Fruit fly (Drosophila melanogaster): ENCODE measurements around the gene Brf.
A peak's percentile ranks its signal among the peaks of the same experiment; 100 is the strongest.

Gene Brf

dm6 chr3R:17391313-17391845 is at the start of gene Brf, which contains the start of gene sds22:
Brf (minus strand) TSS chr3R:17391337.
sds22 (plus strand) TSS chr3R:17391594.
- peak; percentile 96 for TF ChIP-seq CG11617 (GFP tag; optimal IDR thresholded peaks at IDR 0.05)
- TF ChIP-seq cnc (optimal IDR thresholded peaks at IDR 0.05), result no peak
- TF ChIP-seq CG7101 (tag; optimal IDR thresholded peaks at IDR 0.05), result peak; percentile 97
- peak; percentile 85 for TF ChIP-seq tj (GFP tag; optimal IDR thresholded peaks at IDR 0.05)
- peak; percentile 93 for TF ChIP-seq Hr96 (GFP tag; optimal IDR thresholded peaks at IDR 0.05)
- peak; percentile 96 for TF ChIP-seq Crg-1 (GFP tag; optimal IDR thresholded peaks at IDR 0.05)
- peak; percentile 98 for TF ChIP-seq CG1620 (GFP tag; optimal IDR thresholded peaks at IDR 0.05)
- TF ChIP-seq Mnt (GFP tag; optimal IDR thresholded peaks at IDR 0.05), result peak; percentile 91
- peak; percentile 95 for TF ChIP-seq CG7045 (GFP tag; optimal IDR thresholded peaks at IDR 0.05)
- peak; percentile 98 for TF ChIP-seq toe (GFP tag; optimal IDR thresholded peaks at IDR 0.05)
- TF ChIP-seq CG5204 (GFP tag; optimal IDR thresholded peaks at IDR 0.05), result peak; percentile 97
- TF ChIP-seq CG33017 (tag; optimal IDR thresholded peaks at IDR 0.05), result peak; percentile 92
- peak; percentile 91 for TF ChIP-seq CG14711 (tag; optimal IDR thresholded peaks at IDR 0.05)
- peak; percentile 99 for TF ChIP-seq kay (GFP tag; ENCODE audit: borderline replicate concordance)
- peak; percentile 95 for TF ChIP-seq bab1 (GFP tag; optimal IDR thresholded peaks at IDR 0.05)
- TF ChIP-seq ovo (GFP tag; optimal IDR thresholded peaks at IDR 0.05), result peak; percentile 95
- peak; percentile 86 for TF ChIP-seq Clk (GFP tag; optimal IDR thresholded peaks at IDR 0.05)
- peak; percentile 88 for TF ChIP-seq pad (GFP tag; optimal IDR thresholded peaks at IDR 0.05)
- TF ChIP-seq CG12768 (GFP tag; optimal IDR thresholded peaks at IDR 0.05), result peak; percentile 96
- peak; percentile 26 for TF ChIP-seq cic (GFP tag; optimal IDR thresholded peaks at IDR 0.05)

dm6 chr3R:17440628-17441027 is 49.5 kb upstream of the Brf start, which contains the start of gene CG14331:
CG14331 (minus strand) TSS chr3R:17440728.
- no peak for TF ChIP-seq tj (GFP tag; optimal IDR thresholded peaks at IDR 0.05)
- no peak for TF ChIP-seq Crg-1 (GFP tag; optimal IDR thresholded peaks at IDR 0.05)
- TF ChIP-seq Hr96 (GFP tag; optimal IDR thresholded peaks at IDR 0.05), result no peak
- TF ChIP-seq CG7101 (tag; optimal IDR thresholded peaks at IDR 0.05), result no peak
- TF ChIP-seq Clk (GFP tag; optimal IDR thresholded peaks at IDR 0.05), result no peak
- TF ChIP-seq toe (GFP tag; optimal IDR thresholded peaks at IDR 0.05), result no peak
- no peak for TF ChIP-seq cic (GFP tag; optimal IDR thresholded peaks at IDR 0.05)
- no peak for TF ChIP-seq pad (GFP tag; optimal IDR thresholded peaks at IDR 0.05)
- TF ChIP-seq CG5204 (GFP tag; optimal IDR thresholded peaks at IDR 0.05), result no peak
- no peak for TF ChIP-seq CG12768 (GFP tag; optimal IDR thresholded peaks at IDR 0.05)
- TF ChIP-seq CG7045 (GFP tag; optimal IDR thresholded peaks at IDR 0.05), result no peak
- no peak for TF ChIP-seq CG11617 (GFP tag; optimal IDR thresholded peaks at IDR 0.05)
- no peak for TF ChIP-seq CG14711 (tag; optimal IDR thresholded peaks at IDR 0.05)
- TF ChIP-seq CG1620 (GFP tag; optimal IDR thresholded peaks at IDR 0.05), result no peak
- TF ChIP-seq Mnt (GFP tag; optimal IDR thresholded peaks at IDR 0.05), result no peak
- no peak for TF ChIP-seq ovo (GFP tag; optimal IDR thresholded peaks at IDR 0.05)
- no peak for TF ChIP-seq kay (GFP tag; ENCODE audit: borderline replicate concordance)
- TF ChIP-seq CG33017 (tag; optimal IDR thresholded peaks at IDR 0.05), result no peak
- no peak for TF ChIP-seq cnc (optimal IDR thresholded peaks at IDR 0.05)
- TF ChIP-seq bab1 (GFP tag; optimal IDR thresholded peaks at IDR 0.05), result no peak

dm6 chr3R:17434330-17434729 is 43.2 kb upstream of the Brf start, which contains the start of gene CG44090:
CG44090 (minus strand) TSS chr3R:17434430.
- TF ChIP-seq Hr96 (GFP tag; optimal IDR thresholded peaks at IDR 0.05) (no peak), ovo (GFP tag; optimal IDR thresholded peaks at IDR 0.05) (no peak), CG14711 (tag; optimal IDR thresholded peaks at IDR 0.05) (no peak), bab1 (GFP tag; optimal IDR thresholded peaks at IDR 0.05) (no peak), kay (GFP tag; ENCODE audit: borderline replicate concordance) (peak; percentile 36), CG5204 (GFP tag; optimal IDR thresholded peaks at IDR 0.05) (no peak)

dm6 chr3R:17433117-17433516 is 42.0 kb upstream of the Brf start:
- TF ChIP-seq pad (GFP tag; optimal IDR thresholded peaks at IDR 0.05), result no peak
- TF ChIP-seq cic (GFP tag; optimal IDR thresholded peaks at IDR 0.05), result no peak
- TF ChIP-seq Hr96 (GFP tag; optimal IDR thresholded peaks at IDR 0.05), result no peak
- TF ChIP-seq cnc (optimal IDR thresholded peaks at IDR 0.05), result no peak
- no peak for TF ChIP-seq CG11617 (GFP tag; optimal IDR thresholded peaks at IDR 0.05)
- TF ChIP-seq bab1 (GFP tag; optimal IDR thresholded peaks at IDR 0.05), result no peak
- TF ChIP-seq CG5204 (GFP tag; optimal IDR thresholded peaks at IDR 0.05), result no peak
- TF ChIP-seq CG33017 (tag; optimal IDR thresholded peaks at IDR 0.05), result no peak
- no peak for TF ChIP-seq Clk (GFP tag; optimal IDR thresholded peaks at IDR 0.05)
- TF ChIP-seq CG12768 (GFP tag; optimal IDR thresholded peaks at IDR 0.05), result no peak

dm6 chr3R:17430481-17430880 is 39.3 kb upstream of the Brf start:
- TF ChIP-seq kay (GFP tag; ENCODE audit: borderline replicate concordance) (no peak), toe (GFP tag; optimal IDR thresholded peaks at IDR 0.05) (no peak), CG7101 (tag; optimal IDR thresholded peaks at IDR 0.05) (no peak)

dm6 chr3R:17426265-17426664 is 35.1 kb upstream of the Brf start:
- TF ChIP-seq cnc (optimal IDR thresholded peaks at IDR 0.05), result no peak
- no peak for TF ChIP-seq Mnt (GFP tag; optimal IDR thresholded peaks at IDR 0.05)

- TF ChIP-seq Mnt (GFP tag; optimal IDR thresholded peaks at IDR 0.05) (no peak), Crg-1 (GFP tag; optimal IDR thresholded peaks at IDR 0.05) (no peak), toe (GFP tag; optimal IDR thresholded peaks at IDR 0.05) (no peak), Hr96 (GFP tag; optimal IDR thresholded peaks at IDR 0.05) (no peak), CG12768 (GFP tag; optimal IDR thresholded peaks at IDR 0.05) (no peak), bab1 (GFP tag; optimal IDR thresholded peaks at IDR 0.05) (no peak), pad (GFP tag; optimal IDR thresholded peaks at IDR 0.05) (no peak), cnc (optimal IDR thresholded peaks at IDR 0.05) (no peak), cic (GFP tag; optimal IDR thresholded peaks at IDR 0.05) (no peak), CG7101 (tag; optimal IDR thresholded peaks at IDR 0.05) (no peak), CG7045 (GFP tag; optimal IDR thresholded peaks at IDR 0.05) (no peak), tj (GFP tag; optimal IDR thresholded peaks at IDR 0.05) (no peak), CG1620 (GFP tag; optimal IDR thresholded peaks at IDR 0.05) (no peak), CG33017 (tag; optimal IDR thresholded peaks at IDR 0.05) (no peak), kay (GFP tag; ENCODE audit: borderline replicate concordance) (no peak), ovo (GFP tag; optimal IDR thresholded peaks at IDR 0.05) (no peak), CG14711 (tag; optimal IDR thresholded peaks at IDR 0.05) (no peak), Clk (GFP tag; optimal IDR thresholded peaks at IDR 0.05) (no peak)
These were observed 34.3 kb upstream of the Brf start, which contains the start of gene cysu for dm6 chr3R:17425417-17425915. cysu (plus strand) TSS chr3R:17425768.
